Fruit fly (Drosophila melanogaster) whole organism, larva: Measurements from ENCODE around the gene Obp19c.

Source experiments
- noc ChIP-seq: fragments of 200-800 bp; sonication (Bioruptor generic); optimal IDR thresholded peaks from 3 replicates; lab custom pipeline; 2019; ENCODE audit warnings: missing biosample characterization, mild to moderate bottlenecking, missing genetic modification characterization, moderate library complexity

The Obp19c gene

dm6 chrX:20419313-20419712 is 549 bp upstream of the Obp19c start, which contains the start of gene Obp19d:
Gene Obp19d (plus strand): TSS chrX:20419613.
- no peak for TF ChIP-seq noc (tag; lab: Kevin White, UChicago)

DNA sequence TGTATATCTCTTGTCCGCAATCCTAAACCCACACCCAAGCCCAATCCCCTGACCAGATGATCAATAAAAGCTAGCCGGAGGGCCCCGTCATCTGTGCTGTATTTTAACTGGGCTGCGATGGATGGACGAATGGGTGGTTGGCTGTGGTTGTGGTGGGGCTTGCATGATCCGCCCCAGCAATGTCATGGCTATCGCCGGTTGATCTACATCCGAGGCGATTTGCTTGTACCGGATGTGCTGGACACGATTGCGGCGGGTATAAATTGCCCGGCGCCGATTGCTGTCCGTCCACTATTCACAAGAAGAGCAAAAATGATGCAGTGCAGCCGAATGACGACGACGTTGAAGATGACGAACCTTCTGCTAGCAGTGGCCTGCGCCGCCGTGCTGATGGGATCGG is 2.3 kb downstream of the Obp19c start, which contains the start of gene Obp19b:
Obp19b (plus strand) TSS at position 301 of the 400 bp plus-strand sequence.
- no peak for TF ChIP-seq noc (tag; lab: Kevin White, UChicago)

DNA sequence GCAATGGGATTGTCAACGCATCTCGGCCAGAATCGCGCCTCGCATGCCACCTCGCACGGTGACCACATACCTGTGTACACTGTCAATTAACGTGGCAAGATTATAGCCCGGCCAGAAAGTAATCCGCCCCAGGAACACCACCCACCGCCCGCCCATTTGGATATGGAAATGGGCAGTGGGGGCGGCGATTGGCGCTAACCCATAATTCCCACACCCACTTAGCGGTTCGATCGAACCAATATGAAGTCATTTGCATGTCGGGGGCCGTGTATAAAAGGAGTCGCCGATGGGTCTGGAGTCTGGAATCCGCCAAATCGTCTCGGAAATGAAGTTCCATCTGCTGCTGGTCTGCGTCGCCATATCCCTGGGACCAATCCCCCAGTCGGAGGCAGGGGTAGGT is 3.3 kb downstream of the Obp19c start, which contains the start of gene Obp19a:
Obp19a (plus strand) TSS at position 301 of the 400 bp plus-strand sequence.
- no peak for TF ChIP-seq noc (tag; lab: Kevin White, UChicago)

DNA sequence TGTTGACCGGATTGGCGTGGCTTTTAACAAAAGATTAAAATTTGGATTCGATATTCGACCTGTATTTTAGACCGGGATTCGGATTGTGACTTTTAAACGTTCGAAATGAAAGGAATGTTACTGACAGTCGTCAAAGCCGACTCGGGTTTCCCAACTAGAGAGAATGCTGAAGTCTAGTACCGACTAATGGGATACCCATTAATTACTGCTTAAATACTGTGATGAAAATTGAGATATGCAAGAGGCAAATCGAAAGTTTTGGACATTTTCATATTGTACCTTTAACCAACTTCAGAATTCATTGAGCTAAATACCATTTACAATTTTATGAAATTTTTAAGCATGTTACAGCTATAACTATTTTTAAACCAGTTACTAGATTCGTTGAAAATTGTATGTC is 4.7 kb downstream of the Obp19c start, which contains the start of gene CG15458:
CG15458 (minus strand) TSS at position 101 of the 400 bp plus-strand sequence.
- no peak for TF ChIP-seq noc (tag; lab: Kevin White, UChicago)

dm6 chrX:20413481-20413880 is 5.3 kb downstream of the Obp19c start, which contains the start of gene CG15459:
Gene CG15459 (minus strand): TSS chrX:20413581.
- no peak for TF ChIP-seq noc (tag; lab: Kevin White, UChicago)

DNA sequence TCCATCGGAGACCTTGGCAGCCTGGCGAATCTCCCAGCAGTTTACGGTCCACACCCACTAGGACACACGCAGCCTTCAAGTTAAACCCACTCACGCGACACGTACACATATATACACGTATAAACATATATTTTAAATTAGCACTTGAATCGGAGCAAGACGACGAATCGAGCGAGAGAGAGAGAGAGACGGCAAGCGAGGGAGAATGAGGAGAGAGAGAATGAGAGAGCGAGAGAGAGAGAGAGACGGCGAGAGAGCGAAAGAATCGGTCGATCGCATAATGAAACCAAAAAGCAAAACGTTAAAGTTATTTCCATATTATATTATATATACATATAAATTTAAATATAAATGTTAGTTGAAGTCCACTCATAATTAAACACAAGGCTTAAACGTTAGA is 7.1 kb downstream of the Obp19c start:
- TF ChIP-seq noc (tag; lab: Kevin White, UChicago) = no peak

DNA sequence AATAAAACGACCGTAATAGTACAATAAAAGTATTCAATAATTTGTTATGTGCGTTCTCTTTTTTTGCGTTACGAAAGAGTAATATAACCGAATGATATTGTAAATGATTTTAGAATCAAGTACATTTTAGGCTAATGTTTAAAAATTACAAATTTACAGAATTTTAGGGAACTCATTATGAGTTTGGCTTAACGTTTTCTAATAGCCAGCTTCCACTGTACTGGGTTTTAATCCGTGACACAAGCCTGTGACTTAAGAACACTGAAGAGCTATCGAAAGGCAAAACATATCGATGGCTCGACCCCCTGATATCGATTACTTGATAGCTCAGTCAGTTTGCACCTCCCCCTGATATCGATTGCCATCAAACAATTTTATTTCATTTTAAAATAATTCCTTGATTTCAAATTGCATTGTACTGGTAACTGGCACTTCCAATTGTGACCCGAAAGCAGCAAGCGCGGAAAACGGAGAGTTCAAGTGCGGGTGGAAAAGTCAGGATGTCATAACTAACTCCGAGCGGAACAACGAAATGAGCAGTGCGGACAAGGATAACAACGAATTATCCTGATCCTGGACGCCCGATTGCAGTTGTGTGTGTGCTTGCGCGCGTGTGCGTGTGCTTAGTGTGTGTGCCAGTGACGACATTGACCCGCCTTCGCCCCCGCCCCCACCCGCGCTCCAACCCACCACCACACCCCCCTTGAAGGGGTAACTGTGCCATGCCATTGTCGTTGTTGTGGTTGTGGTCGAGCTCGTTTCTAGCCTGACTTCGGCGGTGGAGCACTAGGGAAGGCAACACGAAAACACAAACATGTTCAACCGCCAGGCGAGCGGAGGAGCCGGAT is 24.5 kb downstream of the Obp19c start, which contains the start of gene HERC2:
HERC2 (plus strand) TSS at position 330 of the 848 bp plus-strand sequence.
- TF ChIP-seq noc (tag; lab: Kevin White, UChicago) = no peak

dm6 chrX:20393580-20393979 is 25.2 kb downstream of the Obp19c start, which contains the start of gene Syx16:
Gene Syx16 (minus strand): TSS chrX:20393751.
- no peak for TF ChIP-seq noc (tag; lab: Kevin White, UChicago)

DNA sequence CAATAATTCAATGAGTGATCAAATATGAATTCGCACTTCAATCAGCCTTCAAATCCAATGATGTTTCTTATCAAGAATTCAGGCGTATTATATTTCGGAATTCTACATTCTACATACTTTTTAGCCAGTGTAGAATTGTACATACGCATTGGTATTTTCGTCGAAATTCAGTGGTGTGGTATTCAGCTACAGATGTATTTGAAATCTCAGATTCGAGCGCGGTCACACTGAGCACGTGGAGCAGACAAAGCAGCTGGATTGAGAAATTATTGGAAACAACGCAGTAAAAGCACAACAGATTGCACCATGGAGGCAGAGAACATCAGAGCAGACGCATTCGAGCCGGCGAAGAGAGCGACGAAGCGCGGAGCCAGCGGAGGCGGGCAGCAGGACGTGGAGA is 27.5 kb downstream of the Obp19c start:
- TF ChIP-seq noc (tag; lab: Kevin White, UChicago) = no peak

DNA sequence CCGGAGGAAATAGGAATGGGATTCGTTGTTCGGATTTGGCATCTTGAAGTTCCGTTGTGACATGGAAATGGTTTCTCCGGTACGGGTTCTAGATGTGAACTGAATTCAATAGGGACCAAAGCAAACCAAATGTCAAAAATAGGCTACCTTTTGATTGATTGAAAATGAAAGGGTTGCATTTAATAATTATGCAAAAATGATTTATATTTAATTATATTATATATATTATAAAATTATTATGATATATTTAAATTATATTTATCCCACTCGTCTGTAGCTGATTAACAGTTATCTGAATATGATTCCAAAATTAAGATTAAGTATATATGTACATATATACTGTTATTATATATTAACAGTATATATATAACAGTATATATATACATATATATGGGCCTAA is 28.1 kb downstream of the Obp19c start, which contains the start of gene jb:
jb (minus strand) TSS at position 101 of the 400 bp plus-strand sequence.
- no peak for TF ChIP-seq noc (tag; lab: Kevin White, UChicago)

- TF ChIP-seq noc (tag; lab: Kevin White, UChicago) = no peak
Observed at dm6 chrX:20389633-20390032, 29.1 kb downstream of the Obp19c start.

DNA sequence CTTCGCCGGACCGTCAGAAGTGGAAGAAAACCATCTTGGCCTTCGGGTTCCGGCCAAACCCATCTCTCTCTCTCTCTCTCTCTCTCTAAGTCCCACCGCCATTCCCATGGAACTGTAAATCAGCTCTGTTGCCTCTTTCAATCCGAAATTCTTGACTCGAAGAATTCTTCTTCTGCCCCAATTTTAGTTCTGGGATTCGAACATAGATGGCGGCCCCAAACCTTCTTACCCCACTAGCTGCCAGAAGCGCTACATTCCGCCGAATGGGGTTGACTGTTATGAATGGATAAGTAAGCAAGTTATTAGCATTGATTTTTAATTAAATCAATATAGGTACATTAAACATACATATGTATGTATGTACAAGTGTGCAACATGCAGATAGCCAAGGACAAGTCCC is 32.9 kb downstream of the Obp19c start:
- TF ChIP-seq noc (tag; lab: Kevin White, UChicago) = no peak

DNA sequence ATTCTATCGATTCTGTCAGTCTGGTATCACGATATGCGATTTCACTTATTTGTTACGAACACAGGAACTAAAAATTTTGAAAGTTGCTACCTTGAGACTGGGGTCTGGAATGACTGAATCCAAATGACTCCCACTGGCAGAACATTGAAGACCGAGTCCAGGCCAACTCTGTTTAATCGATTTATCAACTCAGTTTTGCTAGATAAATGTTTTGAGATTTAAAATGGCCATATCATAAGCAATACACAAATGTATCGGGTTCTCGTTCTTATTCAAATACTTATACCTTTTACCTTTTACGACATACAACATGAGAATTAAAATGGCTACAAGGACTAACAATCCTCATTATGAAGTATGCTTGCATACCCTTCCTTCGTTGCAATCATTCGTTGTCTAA is 42.3 kb downstream of the Obp19c start, which contains the start of gene CG12679:
CG12679 (minus strand) TSS at position 101 of the 400 bp plus-strand sequence.
- TF ChIP-seq noc (tag; lab: Kevin White, UChicago) = no peak
